Fruit fly (Drosophila melanogaster) whole organism, embryonic: ENCODE measurements around the gene Ir68b.

ENCODE experiments used
- Asciz ChIP-seq: fragments of 200-800 bp; sonication (Bioruptor generic); optimal IDR thresholded peaks from 2 replicates; lab custom pipeline; 2017; ENCODE audit warnings: missing biosample characterization, mild to moderate bottlenecking, missing genetic modification characterization, missing genetic modification reagents
- CG10147 ChIP-seq: fragments of 200-800 bp; sonication (Bioruptor generic); optimal IDR thresholded peaks from 2 replicates; lab custom pipeline; 2019; ENCODE audit warnings: missing biosample characterization, mild to moderate bottlenecking, missing genetic modification characterization, moderate library complexity
- CG11504 ChIP-seq: fragments of 200-800 bp; sonication (Bioruptor generic); optimal IDR thresholded peaks from 3 replicates; lab custom pipeline; 2019; ENCODE audit warnings: missing biosample characterization, mild to moderate bottlenecking, missing genetic modification characterization, moderate library complexity
- CG12071 ChIP-seq: fragments of 200-800 bp; sonication (Bioruptor generic); optimal IDR thresholded peaks from 3 replicates; lab custom pipeline; 2018; ENCODE audit warnings: missing biosample characterization, mild to moderate bottlenecking, missing genetic modification characterization
- CG12236 ChIP-seq: fragments of 200-800 bp; sonication (Bioruptor generic); optimal IDR thresholded peaks from 2 replicates; lab custom pipeline; 2016; ENCODE audit warnings: missing biosample characterization, missing genetic modification characterization
- CG14014 ChIP-seq: fragments of 200-800 bp; sonication (Bioruptor generic); IDR thresholded peaks from 2 replicates; pipeline ENCODE4 v1.3.6; 2022; ENCODE audit warnings: missing biosample characterization, missing genetic modification characterization
- CG14860 ChIP-seq: fragments of 200-800 bp; sonication (Bioruptor generic); IDR thresholded peaks from 3 replicates; pipeline ENCODE4 v1.3.6; 2022; ENCODE audit warnings: missing biosample characterization, missing genetic modification characterization; ENCODE audit not compliant: partially characterized antibody
- CG15011 ChIP-seq: fragments of 200-800 bp; sonication (Bioruptor generic); optimal IDR thresholded peaks from 3 replicates; lab custom pipeline; 2018; ENCODE audit warnings: missing biosample characterization, mild to moderate bottlenecking, missing genetic modification characterization
- CG15269 ChIP-seq: fragments of 200-800 bp; sonication (Bioruptor generic); optimal IDR thresholded peaks from 2 replicates; lab custom pipeline; 2018; ENCODE audit warnings: missing biosample characterization, mild to moderate bottlenecking, missing genetic modification characterization, moderate library complexity
- CG16813 ChIP-seq: fragments of 200-800 bp; sonication (Bioruptor generic); IDR thresholded peaks from 3 replicates; pipeline ENCODE4 v1.3.6; 2022; ENCODE audit warnings: missing biosample characterization, missing genetic modification characterization; ENCODE audit not compliant: partially characterized antibody
- CG18262 ChIP-seq: fragments of 200-800 bp; optimal IDR thresholded peaks from 3 replicates; lab custom pipeline; 2019; ENCODE audit warnings: missing biosample characterization, mild to moderate bottlenecking, missing genetic modification characterization, moderate library complexity
- CG33213 ChIP-seq: fragments of 200-800 bp; sonication (Bioruptor generic); optimal IDR thresholded peaks from 3 replicates; lab custom pipeline; 2016; ENCODE audit warnings: missing biosample characterization, missing genetic modification characterization
- CG34422 ChIP-seq: fragments of 200-800 bp; sonication (Bioruptor generic); IDR thresholded peaks from 3 replicates; pipeline ENCODE4 v1.3.6; 2022; ENCODE audit warnings: missing biosample characterization, missing genetic modification characterization
- CG3847 ChIP-seq: fragments of 200-800 bp; sonication (Bioruptor generic); IDR thresholded peaks from 2 replicates; pipeline ENCODE4 v1.3.6; 2022; ENCODE audit warnings: missing biosample characterization, missing genetic modification characterization
- CG4617 ChIP-seq: fragments of 200-800 bp; sonication (Bioruptor generic); optimal IDR thresholded peaks from 3 replicates; lab custom pipeline; 2016; ENCODE audit warnings: missing biosample characterization, missing genetic modification characterization, borderline replicate concordance
- CG6689 ChIP-seq: fragments of 200-800 bp; sonication (Bioruptor generic); IDR thresholded peaks from 2 replicates; pipeline ENCODE4 v1.3.6; 2022; ENCODE audit warnings: missing biosample characterization, missing genetic modification characterization
- CG6791 ChIP-seq: fragments of 200-800 bp; sonication (Bioruptor generic); IDR thresholded peaks from 3 replicates; pipeline ENCODE4 v1.3.6; 2022; ENCODE audit warnings: missing biosample characterization, missing genetic modification characterization; ENCODE audit not compliant: partially characterized antibody
- CG7372 ChIP-seq: fragments of 200-800 bp; sonication (Bioruptor generic); IDR thresholded peaks from 2 replicates; pipeline ENCODE4 v1.3.6; 2022; ENCODE audit warnings: missing biosample characterization, missing genetic modification characterization
- CG9932 ChIP-seq: fragments of 200-800 bp; sonication (Bioruptor generic); IDR thresholded peaks from 2 replicates; pipeline ENCODE4 v1.3.6; 2022; ENCODE audit warnings: missing biosample characterization, missing genetic modification characterization
- CHES-1-like ChIP-seq: fragments of 200-800 bp; sonication (Bioruptor generic); optimal IDR thresholded peaks from 2 replicates; lab custom pipeline; 2016; ENCODE audit warnings: missing biosample characterization, missing genetic modification characterization
- CkIIα-i1 ChIP-seq: fragments of 200-800 bp; sonication (Bioruptor generic); IDR thresholded peaks from 2 replicates; pipeline ENCODE4 v1.3.6; 2022; ENCODE audit warnings: missing biosample characterization, missing genetic modification characterization
- Dek ChIP-seq: fragments of 200-800 bp; sonication (Bioruptor generic); optimal IDR thresholded peaks from 3 replicates; lab custom pipeline; 2019; ENCODE audit warnings: missing biosample characterization, mild to moderate bottlenecking, missing genetic modification characterization, moderate library complexity
- E2f2 ChIP-seq: fragments of 200-800 bp; sonication (Bioruptor generic); IDR thresholded peaks from 2 replicates; pipeline ENCODE4 v1.3.6; 2022; ENCODE audit warnings: missing biosample characterization, missing genetic modification characterization
- Hand ChIP-seq: fragments of 200-800 bp; sonication (Bioruptor generic); optimal IDR thresholded peaks from 2 replicates; lab custom pipeline; 2017; ENCODE audit warnings: mild to moderate bottlenecking, missing biosample characterization, missing genetic modification reagents, missing genetic modification characterization
- Hsf ChIP-seq: fragments of 200-800 bp; sonication (Bioruptor generic); optimal IDR thresholded peaks from 3 replicates; lab custom pipeline; 2016; ENCODE audit warnings: missing biosample characterization, missing genetic modification characterization
- Kr ChIP-seq: fragments of 200-800 bp; sonication (Bioruptor generic); optimal IDR thresholded peaks from 2 replicates; lab custom pipeline; 2017; ENCODE audit warnings: missing biosample characterization, mild to moderate bottlenecking, missing genetic modification characterization
- Myb ChIP-seq: fragments of 200-800 bp; sonication (Bioruptor generic); optimal IDR thresholded peaks from 2 replicates; lab custom pipeline; 2016; ENCODE audit warnings: missing biosample characterization, missing genetic modification characterization
- Nf-YB ChIP-seq: fragments of 200-800 bp; sonication (Bioruptor generic); optimal IDR thresholded peaks from 3 replicates; lab custom pipeline; 2019; ENCODE audit warnings: missing biosample characterization, mild to moderate bottlenecking, missing genetic modification characterization, moderate library complexity
- Oaz ChIP-seq: fragments of 200-800 bp; sonication (Bioruptor generic); IDR thresholded peaks from 2 replicates; pipeline ENCODE4 v1.3.6; 2022; ENCODE audit warnings: missing biosample characterization, missing genetic modification characterization
- Pdp1 ChIP-seq, 2 experiments: fragments of 200-800 bp; sonication (Bioruptor generic); optimal IDR thresholded peaks; 3 replicates each; lab custom pipeline; 2016; ENCODE audit warnings: missing biosample characterization in 2 of 2, missing genetic modification characterization in 2 of 2, mild to moderate bottlenecking in 1 of 2, moderate library complexity in 1 of 2
- Rfx ChIP-seq: fragments of 200-800 bp; sonication (Bioruptor generic); IDR thresholded peaks from 2 replicates; pipeline ENCODE4 v1.3.6; 2022; ENCODE audit warnings: missing biosample characterization, missing genetic modification characterization
- Scr ChIP-seq: fragments of 200-800 bp; sonication (Bioruptor generic); IDR thresholded peaks from 2 replicates; pipeline ENCODE4 v1.3.6; 2022; ENCODE audit warnings: missing biosample characterization, missing genetic modification characterization; ENCODE audit not compliant: partially characterized antibody
- Ssrp ChIP-seq: fragments of 200-800 bp; sonication (Bioruptor generic); optimal IDR thresholded peaks from 2 replicates; lab custom pipeline; 2018; ENCODE audit warnings: missing biosample characterization, mild to moderate bottlenecking, missing genetic modification characterization, moderate library complexity
- Trl ChIP-seq, 3 experiments: fragments of >200 bp in 2 of 3; fragments of 200-800 bp in 1 of 3; sonication (Bioruptor generic) in 1 of 3; optimal IDR thresholded peaks; 2 replicates in 1 of 3; 3 replicates in 2 of 3; lab custom pipeline; 2016 to 2017; ENCODE audit warnings: missing biosample characterization in 1 of 3, missing genetic modification characterization in 1 of 3
- Xbp1 ChIP-seq: fragments of 200-800 bp; sonication (Bioruptor generic); optimal IDR thresholded peaks from 3 replicates; lab custom pipeline; 2016; ENCODE audit warnings: missing biosample characterization, mild to moderate bottlenecking, missing genetic modification characterization
- da ChIP-seq: fragments of 200-800 bp; sonication (Bioruptor generic); optimal IDR thresholded peaks from 2 replicates; lab custom pipeline; 2016; ENCODE audit warnings: missing biosample characterization, missing genetic modification characterization
- dimm ChIP-seq: fragments of 200-800 bp; sonication (Bioruptor generic); IDR thresholded peaks from 2 replicates; pipeline ENCODE4 v1.3.6; 2022; ENCODE audit warnings: missing biosample characterization, missing genetic modification characterization
- fu2 ChIP-seq: fragments of 200-800 bp; sonication (Bioruptor generic); optimal IDR thresholded peaks from 2 replicates; lab custom pipeline; 2016; ENCODE audit warnings: missing biosample characterization, missing genetic modification characterization
- gem ChIP-seq: fragments of 200-800 bp; sonication (Bioruptor generic); optimal IDR thresholded peaks from 2 replicates; lab custom pipeline; 2019; ENCODE audit warnings: missing biosample characterization, mild to moderate bottlenecking, missing genetic modification characterization, moderate library complexity
- grau ChIP-seq: fragments of 200-800 bp; optimal IDR thresholded peaks from 3 replicates; lab custom pipeline; 2019; ENCODE audit warnings: missing biosample characterization, mild to moderate bottlenecking, missing genetic modification characterization, moderate library complexity
- gsb ChIP-seq: fragments of 200-800 bp; sonication (Bioruptor generic); IDR thresholded peaks from 2 replicates; pipeline ENCODE4 v1.3.6; 2022; ENCODE audit warnings: missing biosample characterization, missing genetic modification characterization
- ham ChIP-seq: fragments of 200-800 bp; sonication (Bioruptor generic); IDR thresholded peaks from 2 replicates; pipeline ENCODE4 v1.3.6; 2022; ENCODE audit warnings: missing biosample characterization, missing genetic modification characterization
- her ChIP-seq: fragments of 200-800 bp; sonication (Bioruptor generic); optimal IDR thresholded peaks from 2 replicates; lab custom pipeline; 2016; ENCODE audit warnings: missing biosample characterization, missing genetic modification characterization
- org-1 ChIP-seq: fragments of 200-800 bp; sonication (Bioruptor generic); optimal IDR thresholded peaks from 2 replicates; lab custom pipeline; 2017; ENCODE audit warnings: missing biosample characterization, missing genetic modification characterization
- phol ChIP-seq: fragments of 200-800 bp; sonication (Bioruptor generic); optimal IDR thresholded peaks from 3 replicates; lab custom pipeline; 2018; ENCODE audit warnings: missing biosample characterization, mild to moderate bottlenecking, missing genetic modification characterization, moderate library complexity
- schlank ChIP-seq: fragments of 200-800 bp; sonication (Bioruptor generic); optimal IDR thresholded peaks from 2 replicates; lab custom pipeline; 2018; ENCODE audit warnings: missing biosample characterization, mild to moderate bottlenecking, missing genetic modification characterization
- sens-2 ChIP-seq: fragments of 200-800 bp; sonication (Bioruptor generic); IDR thresholded peaks from 2 replicates; pipeline ENCODE4 v1.3.6; 2022; ENCODE audit warnings: missing biosample characterization, missing genetic modification characterization
- sr ChIP-seq: fragments of 200-800 bp; sonication (Bioruptor generic); IDR thresholded peaks from 3 replicates; pipeline ENCODE4 v1.3.6; 2022; ENCODE audit warnings: missing biosample characterization, missing genetic modification characterization

Gene Ir68b

DNA sequence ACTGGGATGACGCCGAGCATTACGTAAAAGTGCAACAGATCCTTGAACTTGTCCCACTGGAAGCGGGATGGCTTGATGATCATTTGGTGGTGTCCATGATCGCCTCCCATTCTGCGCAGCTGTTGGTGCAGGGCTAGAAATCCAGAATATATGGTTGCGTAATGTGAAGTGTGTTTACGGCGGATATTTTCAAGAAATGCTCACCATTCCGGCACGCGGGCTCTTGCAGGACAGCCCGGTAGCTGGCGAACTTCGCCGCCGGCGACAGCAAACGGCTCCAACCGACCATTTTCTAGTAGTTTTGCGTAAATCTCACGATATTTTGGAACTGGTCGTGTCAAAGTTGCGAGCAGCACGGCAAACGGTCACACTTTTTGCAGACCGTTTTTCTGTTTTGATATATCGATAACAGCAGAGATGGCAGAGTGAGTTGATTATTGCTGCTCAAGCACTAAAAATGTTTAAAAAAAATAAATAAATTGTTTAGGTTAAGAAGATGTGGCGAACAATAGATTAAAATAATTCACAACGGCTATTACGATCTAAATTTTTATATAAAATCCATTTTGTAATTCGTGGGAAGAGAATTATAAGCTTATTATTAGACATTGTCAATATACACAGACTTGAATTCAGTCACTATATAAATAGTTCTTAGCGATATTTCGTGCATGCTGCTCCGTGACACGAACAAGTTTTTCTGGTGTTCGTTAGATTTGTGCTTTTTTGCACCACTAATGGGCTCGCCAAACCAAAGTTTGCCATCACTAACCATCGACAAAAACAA lies 11.1 kb upstream of the Ir68b start, which contains the start of the genes ND-SGDH and RhoGAP68F (continued):
- TF ChIP-seq gem (peak; percentile 88), CG6791 (peak; percentile 91), CHES-1-like (GFP tag; lab: Kevin White, UChicago) (peak; percentile 52), Dek (tag; lab: Kevin White, UChicago) (peak; percentile 67), CG4617 (GFP tag; lab: Kevin White, UChicago) (peak; percentile 28), phol (tag; lab: Kevin White, UChicago) (peak; percentile 83), Nf-YB (GFP tag; lab: Kevin White, UChicago) (peak; percentile 39), CkIIα-i1 (no peak), CG34422 (GFP tag; lab: Robert Waterston, UW) (peak; percentile 65; the same call in 1 of the 3 replicates), CG15011 (GFP tag; lab: Kevin White, UChicago) (peak; percentile 27), her (no peak), org-1 (GFP tag; lab: Kevin White, UChicago) (no peak), grau (peak; percentile 77), Oaz (GFP tag; lab: Robert Waterston, UW) (peak; percentile 52; the same call in 1 of the 2 replicates), Asciz (GFP tag; lab: Kevin White, UChicago) (no peak), Pdp1 (GFP tag; optimal IDR thresholded peaks at IDR 0.05; lab: Kevin White, UChicago) (peak; percentile 70 to 97), fu2 (peak; percentile 34), Hand (GFP tag; lab: Kevin White, UChicago) (peak; percentile 8), CG6689 (GFP tag; lab: Robert Waterston, UW) (peak; percentile 67), CG9932 (GFP tag; lab: Robert Waterston, UW) (peak; percentile 91), Ssrp (tag; lab: Kevin White, UChicago) (peak; percentile 70), ham (0 out of 2 replicates have a peak, but pooled peaks have one; percentile 43), Trl (optimal IDR thresholded peaks at IDR 0.05; lab: Kevin White, UChicago) (no peak), Trl (GFP tag; optimal IDR thresholded peaks at IDR 0.05; lab: Kevin White, UChicago) (peak; percentile 66), CG11504 (tag; lab: Kevin White, UChicago) (peak; percentile 79), sr (GFP tag; lab: Robert Waterston, UW) (no peak), Myb (peak; percentile 25), sens-2 (GFP tag; lab: Robert Waterston, UW) (no peak; the same call in 1 of the 2 replicates), CG16813 (peak; percentile 95), CG33213 (GFP tag; lab: Kevin White, UChicago) (peak; percentile 61), CG14014 (peak; percentile 61; the same call in 1 of the 2 replicates), CG12236 (GFP tag; lab: Kevin White, UChicago) (no peak), Rfx (GFP tag; lab: Robert Waterston, UW) (peak; percentile 79), da (GFP tag; lab: Kevin White, UChicago) (peak; percentile 2), CG14860 (GFP tag; lab: Robert Waterston, UW) (peak; percentile 96), CG12071 (GFP tag; lab: Kevin White, UChicago) (no peak), CG15269 (tag; lab: Kevin White, UChicago) (peak; percentile 74), Hsf (GFP tag; lab: Kevin White, UChicago) (peak; percentile 80), CG7372 (peak; percentile 74), schlank (tag; lab: Kevin White, UChicago) (no peak), CG10147 (GFP tag; lab: Kevin White, UChicago) (peak; percentile 73), gsb (peak; percentile 55; the same call in 1 of the 2 replicates), Xbp1 (GFP tag; lab: Kevin White, UChicago) (peak; percentile 83), E2f2 (no peak), CG3847 (GFP tag; lab: Robert Waterston, UW) (peak; percentile 83), dimm (GFP tag; lab: Robert Waterston, UW) (no peak), CG18262 (tag; lab: Kevin White, UChicago) (peak; percentile 76), Kr (GFP tag; lab: Kevin White, UChicago) (no peak), Scr (peak; percentile 98)
